Worm (Caenorhabditis elegans) whole organism, L4 larva: ENCODE results near the gene mrpl-55.

ENCODE experiments used
- R02D3.7 ChIP-seq: fragments of 150-350 bp; sonication (generic microtip); optimal IDR thresholded peaks from 3 replicates; lab custom pipeline; 2014; ENCODE audit warnings: missing biosample characterization, missing genetic modification characterization
- ama-1 ChIP-seq: fragments of 150-350 bp; optimal IDR thresholded peaks from 2 replicates; lab custom pipeline; 2014; ENCODE audit warnings: inconsistent platforms, mixed read lengths
- ceh-32 ChIP-seq: sonication (generic microtip); optimal IDR thresholded peaks from 2 replicates; lab custom pipeline; 2016; ENCODE audit warnings: mild to moderate bottlenecking, missing genetic modification characterization, missing compliant biosample characterization; ENCODE audit not compliant: poor library complexity
- dmd-8 ChIP-seq: fragments of 200-800 bp; sonication (Bioruptor generic); IDR thresholded peaks from 2 replicates; pipeline ENCODE4 v1.3.6; 2022; ENCODE audit warnings: missing genetic modification characterization, missing compliant biosample characterization
- dpl-1 ChIP-seq: fragments of 150-350 bp; optimal IDR thresholded peaks from 2 replicates; lab custom pipeline; 2014; ENCODE audit warnings: missing biosample characterization, missing genetic modification reagents, missing genetic modification characterization
- fkh-10 ChIP-seq: fragments of 150-350 bp; optimal IDR thresholded peaks from 2 replicates; lab custom pipeline; 2014; ENCODE audit warnings: missing biosample characterization, missing genetic modification reagents, missing genetic modification characterization
- gei-8 ChIP-seq: fragments of 200-800 bp; sonication (Bioruptor generic); optimal IDR thresholded peaks from 2 replicates; lab custom pipeline; 2018; ENCODE audit warnings: mild to moderate bottlenecking, missing genetic modification characterization, missing compliant biosample characterization
- lsy-2 ChIP-seq, 2 experiments: fragments of 150-350 bp in 1 of 2; sonication (generic microtip) in 1 of 2; optimal IDR thresholded peaks; 2 replicates each; lab custom pipeline; 2014 to 2017; ENCODE audit warnings: missing biosample characterization in 2 of 2, missing genetic modification characterization in 2 of 2
- mdl-1 ChIP-seq, 2 experiments: fragments of 150-350 bp in 1 of 2; sonication (generic microtip) in 1 of 2; optimal IDR thresholded peaks; 2 replicates each; lab custom pipeline; 2014 to 2017; ENCODE audit warnings: missing biosample characterization in 2 of 2, missing genetic modification characterization in 2 of 2
- pqm-1 ChIP-seq: sonication (generic microtip); optimal IDR thresholded peaks from 2 replicates; lab custom pipeline; 2017; ENCODE audit warnings: missing biosample characterization, missing genetic modification characterization
- unc-62 ChIP-seq, 3 experiments: fragments of 150-350 bp in 1 of 3; sonication (generic microtip); optimal IDR thresholded peaks in 2 of 3; peaks in 1 of 3; 1 replicate in 1 of 3; 2 replicates in 2 of 3; lab custom pipeline; 2014 to 2017; ENCODE audit warnings: missing biosample characterization in 3 of 3, missing genetic modification characterization in 3 of 3, missing genetic modification reagents in 3 of 3, missing genotype in 1 of 3
- zfp-2 ChIP-seq: sonication (generic microtip); optimal IDR thresholded peaks from 2 replicates; lab custom pipeline; 2016; ENCODE audit warnings: mild to moderate bottlenecking, missing genetic modification characterization, missing compliant biosample characterization
- zip-11 ChIP-seq: fragments of 200-800 bp; sonication (Bioruptor generic); IDR thresholded peaks from 2 replicates; pipeline ENCODE4 v1.3.6; 2022; ENCODE audit warnings: missing genetic modification characterization, missing compliant biosample characterization

ce11 chrIV:445377-445776, 1.6 kb downstream of the mrpl-55 start, which contains the start of gene dpm-1:
- TF ChIP-seq pqm-1 (tag; lab: Kevin White, UChicago) (no peak), fkh-10 (GFP tag; lab: Kevin White, UChicago) (no peak), dmd-8 (GFP tag; lab: Robert Waterston, UW) (no peak), R02D3.7 (tag; lab: Kevin White, UChicago) (no peak), mdl-1 (tag; optimal IDR thresholded peaks at IDR 0.05; lab: Kevin White, UChicago) (no peak), ama-1 (lab: Kevin White, UChicago) (no peak), gei-8 (no peak), ceh-32 (tag; lab: Kevin White, UChicago) (no peak), unc-62 (GFP tag; optimal IDR thresholded peaks at IDR 0.05 in 1 of 2; lab: Kevin White, UChicago) (no peak), unc-62 (tag; optimal IDR thresholded peaks at IDR 0.05; lab: Kevin White, UChicago) (no peak), dpl-1 (GFP tag; lab: Kevin White, UChicago) (no peak), zip-11 (GFP tag; lab: Robert Waterston, UW) (no peak), zfp-2 (tag; lab: Kevin White, UChicago) (no peak), lsy-2 (tag; optimal IDR thresholded peaks at IDR 0.05; lab: Kevin White, UChicago) (no peak)
